Worm (Caenorhabditis elegans): ENCODE data around the gene lsm-3.

DNA sequence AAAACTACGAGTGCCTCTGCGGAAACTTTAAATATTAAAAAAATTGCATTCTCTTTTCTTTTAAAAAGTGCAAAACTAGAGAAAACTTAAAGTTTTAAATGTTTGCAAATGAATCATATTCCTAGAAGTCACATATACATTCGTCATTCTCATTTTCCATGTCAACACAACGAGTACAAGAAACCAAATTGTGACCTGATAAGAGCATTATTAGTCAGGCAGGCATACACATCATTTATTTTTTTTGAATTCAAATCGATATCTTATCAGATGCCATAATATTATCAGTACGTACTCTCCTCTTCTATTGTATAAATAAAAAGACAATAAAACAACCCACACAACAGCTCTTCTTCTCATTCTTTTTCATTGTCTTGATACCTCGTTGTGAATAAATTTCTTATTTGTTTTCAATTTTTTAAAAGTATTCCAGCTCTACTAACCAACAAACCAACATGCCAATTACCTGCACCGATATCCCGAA, 39.7 kb upstream of the lsm-3 start, which contains the start of gene W02A2.9:
- TF ChIP-seq pes-1 (GFP tag; IDR thresholded peaks at IDR 0.05), result no peak
- TF ChIP-seq ama-1 (optimal IDR thresholded peaks at IDR 0.05), result no peak
- TF ChIP-seq ets-7 (tag; optimal IDR thresholded peaks at IDR 0.05), result no peak
- no peak for TF ChIP-seq tra-4 (tag; optimal IDR thresholded peaks at IDR 0.05)
- no peak for TF ChIP-seq hmg-4 (GFP tag; optimal IDR thresholded peaks at IDR 0.05)
- no peak for TF ChIP-seq tbx-37 (GFP tag; conservative IDR thresholded peaks at IDR 0.05)
- TF ChIP-seq ceh-36 (tag; optimal IDR thresholded peaks at IDR 0.05), result no peak

All from whole organism, early embryonic.